Fruit fly (Drosophila melanogaster): ENCODE results near the gene CG3868.
A peak's percentile ranks its signal among the peaks of the same experiment; 100 is the strongest.

Gene CG3868

dm6 chr3L:14364701-14365100, 37.8 kb downstream of the CG3868 start (continued):
- TF ChIP-seq slp2 (GFP tag; optimal IDR thresholded peaks at IDR 0.05) (peak; percentile 21), C15 (GFP tag; IDR thresholded peaks at IDR 0.05) (no peak), gcm (GFP tag; optimal IDR thresholded peaks at IDR 0.05) (peak; percentile 15), pan (optimal IDR thresholded peaks at IDR 0.05) (no peak), pan (GFP tag; optimal IDR thresholded peaks at IDR 0.05 in 1 of 2, IDR thresholded peaks at IDR 0.05 in 1 of 2) (peak in 1 of 2 experiments; percentile 12), CG33557 (GFP tag; optimal IDR thresholded peaks at IDR 0.05) (peak; percentile 75), CG9727 (GFP tag; optimal IDR thresholded peaks at IDR 0.05) (peak; percentile 72), Trl (optimal IDR thresholded peaks at IDR 0.05) (no peak), Trl (GFP tag; optimal IDR thresholded peaks at IDR 0.05) (no peak), hth (optimal IDR thresholded peaks at IDR 0.05) (no peak), CG9609 (GFP tag; optimal IDR thresholded peaks at IDR 0.05) (peak; percentile 23), CG15011 (GFP tag; optimal IDR thresholded peaks at IDR 0.05) (no peak), en (GFP tag; optimal IDR thresholded peaks at IDR 0.05) (peak; percentile 28), Hr3 (GFP tag; optimal IDR thresholded peaks at IDR 0.05) (peak; percentile 21), CG2116 (GFP tag; optimal IDR thresholded peaks at IDR 0.05) (peak; percentile 27), zfh1 (GFP tag; IDR thresholded peaks at IDR 0.05) (peak; percentile 70; the same call in 2 of the 3 replicates), row (GFP tag; IDR thresholded peaks at IDR 0.05) (peak; percentile 68), CG16863 (GFP tag; optimal IDR thresholded peaks at IDR 0.05) (peak; percentile 9), NK7.1 (GFP tag; optimal IDR thresholded peaks at IDR 0.05) (no peak), Drgx (GFP tag; IDR thresholded peaks at IDR 0.05) (peak; percentile 74), CG17361 (GFP tag; IDR thresholded peaks at IDR 0.05) (peak; percentile 51; the same call in 2 of the 3 replicates), prd (optimal IDR thresholded peaks at IDR 0.05) (no peak), prd (GFP tag; IDR thresholded peaks at IDR 0.05) (peak; percentile 81), CG30431 (GFP tag; optimal IDR thresholded peaks at IDR 0.05) (peak; percentile 55), HmgD (GFP tag; optimal IDR thresholded peaks at IDR 0.05) (no peak), lbe (GFP tag; optimal IDR thresholded peaks at IDR 0.05) (peak; percentile 90), fru (optimal IDR thresholded peaks at IDR 0.05) (no peak), Hand (GFP tag; optimal IDR thresholded peaks at IDR 0.05) (no peak), CG5953 (GFP tag; IDR thresholded peaks at IDR 0.05) (no peak), CG2875 (GFP tag; optimal IDR thresholded peaks at IDR 0.05) (peak; percentile 12), pnt (GFP tag; optimal IDR thresholded peaks at IDR 0.05) (peak; percentile 34), vvl (GFP tag; IDR thresholded peaks at IDR 0.05) (peak; percentile 7; the same call in 1 of the 2 replicates), CG10462 (GFP tag; optimal IDR thresholded peaks at IDR 0.05) (peak; percentile 65), CG4820 (GFP tag; optimal IDR thresholded peaks at IDR 0.05) (no peak), CG7556 (GFP tag; optimal IDR thresholded peaks at IDR 0.05) (peak; percentile 31), klu (GFP tag; IDR thresholded peaks at IDR 0.05) (no peak), z (GFP tag; IDR thresholded peaks at IDR 0.05) (no peak), sisA (GFP tag; IDR thresholded peaks at IDR 0.05) (no peak), sens-2 (GFP tag; IDR thresholded peaks at IDR 0.05) (peak; percentile 56), CG10565 (GFP tag; optimal IDR thresholded peaks at IDR 0.05) (no peak), CG3065 (GFP tag; optimal IDR thresholded peaks at IDR 0.05) (no peak), ewg (GFP tag; optimal IDR thresholded peaks at IDR 0.05) (peak; percentile 0), CG2712 (tag; optimal IDR thresholded peaks at IDR 0.05) (peak; percentile 73), ranshi (GFP tag; IDR thresholded peaks at IDR 0.05) (peak; percentile 17; the same call in 1 of the 2 replicates), Hsf (GFP tag; optimal IDR thresholded peaks at IDR 0.05) (peak; percentile 61), lab (GFP tag; optimal IDR thresholded peaks at IDR 0.05) (no peak), ems (GFP tag; optimal IDR thresholded peaks at IDR 0.05) (peak; percentile 23), CG12236 (GFP tag; optimal IDR thresholded peaks at IDR 0.05) (peak; percentile 29), corto (GFP tag; optimal IDR thresholded peaks at IDR 0.05) (peak; percentile 80), sr (GFP tag; IDR thresholded peaks at IDR 0.05) (no peak), sqz (GFP tag; optimal IDR thresholded peaks at IDR 0.05) (no peak), dpn (GFP tag; optimal IDR thresholded peaks at IDR 0.05) (peak; percentile 17 to 33), CG7839 (tag; optimal IDR thresholded peaks at IDR 0.05) (peak; percentile 46), peb (GFP tag; IDR thresholded peaks at IDR 0.05) (0 out of 2 replicates have a peak, but pooled peaks have one; percentile 24)
